Fruit fly (Drosophila melanogaster): ENCODE data around the gene Fatp1.

dm6 chr2L:10544421-10545120 is 27.6 kb upstream of the Fatp1 start, which contains the start of gene Trim9:
- TF ChIP-seq h (optimal IDR thresholded peaks at IDR 0.05) = no peak
- TF ChIP-seq psq (optimal IDR thresholded peaks at IDR 0.05) = no peak
- no peak for TF ChIP-seq Sin3A (optimal IDR thresholded peaks at IDR 0.05)
